Fruit fly (Drosophila melanogaster): Measurements from ENCODE around the gene Uxs.

- TF ChIP-seq Myc (optimal IDR thresholded peaks at IDR 0.05) (no peak), sage (GFP tag; optimal IDR thresholded peaks at IDR 0.05) (no peak), br (GFP tag; optimal IDR thresholded peaks at IDR 0.05) (no peak), CG9705 (GFP tag; optimal IDR thresholded peaks at IDR 0.05) (no peak), tai (GFP tag; optimal IDR thresholded peaks at IDR 0.05) (no peak), dmrt93B (GFP tag; optimal IDR thresholded peaks at IDR 0.05) (no peak)
Measured at dm6 chr3L:8221835-8222234, 41.1 kb downstream of the Uxs start, which contains the start of gene CG13678.

Measured in whole organism, wandering third instar larva.